Worm (Caenorhabditis elegans): ENCODE measurements around the gene T12D8.5.

- no peak for TF ChIP-seq lin-13 (tag; optimal IDR thresholded peaks at IDR 0.05)
- TF ChIP-seq nhr-237 (tag; optimal IDR thresholded peaks at IDR 0.05): no peak
- TF ChIP-seq ztf-11 (tag; optimal IDR thresholded peaks at IDR 0.05): no peak
- no peak for TF ChIP-seq mab-5 (tag; optimal IDR thresholded peaks at IDR 0.05)
- TF ChIP-seq blmp-1 (tag; optimal IDR thresholded peaks at IDR 0.05): no peak
- no peak for TF ChIP-seq snpc-4 (tag; optimal IDR thresholded peaks at IDR 0.05)
- no peak for TF ChIP-seq cnd-1 (tag; optimal IDR thresholded peaks at IDR 0.05)
- no peak for TF ChIP-seq lsy-2 (tag; optimal IDR thresholded peaks at IDR 0.05)
- peak; percentile 38 for TF ChIP-seq ces-1 (GFP tag; optimal IDR thresholded peaks at IDR 0.05)
- no peak for TF ChIP-seq nhr-12 (tag; optimal IDR thresholded peaks at IDR 0.05)
- no peak for TF ChIP-seq mep-1 (tag; optimal IDR thresholded peaks at IDR 0.05)
Observed at ce11 chrIII:13633826-13634225, 7.2 kb upstream of the T12D8.5 start.
